Worm (Caenorhabditis elegans) whole organism, dauer: ENCODE data around the gene col-121.

Experiments used
- unc-62 ChIP-seq: sonication (generic microtip); optimal IDR thresholded peaks from 2 replicates; lab custom pipeline; 2017; ENCODE audit warnings: missing biosample characterization, missing genetic modification reagents, missing genetic modification characterization

The col-121 gene

DNA sequence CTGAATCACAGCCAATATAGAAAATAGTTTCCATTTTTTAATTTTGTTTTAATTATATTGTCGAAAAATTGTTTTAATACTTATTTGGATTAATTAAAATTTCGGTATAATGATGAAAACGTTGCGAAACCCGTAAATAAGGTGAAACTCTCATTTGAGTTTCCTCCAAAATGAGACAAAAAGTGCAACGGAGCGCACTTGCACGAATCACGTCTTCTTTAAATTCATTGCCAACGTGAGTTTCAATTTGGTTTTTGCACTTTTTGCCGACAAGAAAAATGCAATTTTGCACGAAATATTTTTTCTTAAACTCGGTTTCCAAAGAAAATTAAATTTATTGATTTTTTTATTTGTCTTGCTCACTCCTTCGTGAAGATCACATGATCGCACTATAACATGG, 10.0 kb downstream of the col-121 start, which contains the start of gene daf-15:
TSS of gene daf-15 (plus strand) at position 171 of the 400 bp plus-strand sequence.
- TF ChIP-seq unc-62 (GFP tag; lab: Kevin White, UChicago), result no peak

DNA sequence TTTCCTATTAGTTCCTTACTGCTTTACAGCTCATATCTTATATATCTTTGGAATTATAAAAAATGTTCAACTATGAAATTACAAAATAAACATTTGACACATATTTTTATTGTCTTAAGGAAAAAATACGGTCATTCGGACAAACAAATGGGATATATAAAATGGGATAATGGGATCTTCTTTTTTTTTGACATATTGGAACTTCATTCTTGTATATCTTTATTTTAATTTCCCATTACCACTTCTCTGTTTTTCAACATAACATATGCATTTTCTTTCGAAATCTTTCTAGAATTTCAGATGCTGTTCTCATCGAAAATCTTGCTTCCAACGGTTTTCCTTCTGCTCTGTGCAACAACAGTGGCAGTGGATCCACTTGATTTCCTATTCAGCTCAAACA, 11.2 kb downstream of the col-121 start, which contains the start of gene C10C5.7:
TSS of gene C10C5.7 (plus strand) at position 301 of the 400 bp plus-strand sequence.
- TF ChIP-seq unc-62 (GFP tag; lab: Kevin White, UChicago), result no peak

DNA sequence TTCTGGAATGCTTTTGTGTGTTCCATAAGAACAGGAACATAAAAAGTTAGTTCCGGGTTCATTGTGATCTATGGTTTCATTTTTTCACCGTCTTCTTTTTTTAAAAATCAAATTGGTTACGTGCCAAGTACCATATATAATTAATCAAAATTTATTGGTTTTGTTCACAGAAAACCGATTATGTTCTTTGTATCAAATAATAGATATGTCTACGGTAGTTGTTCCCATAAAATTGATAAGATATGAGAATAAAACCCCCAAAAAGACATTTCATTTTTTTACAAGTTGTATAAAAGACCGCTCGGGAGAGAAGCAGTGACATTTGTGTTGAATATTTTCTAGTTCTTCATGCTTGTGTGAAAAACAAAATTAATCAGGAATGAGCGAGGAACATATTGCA, 14.9 kb downstream of the col-121 start, which contains the start of gene C10C5.5:
TSS of gene C10C5.5 (plus strand) at position 301 of the 400 bp plus-strand sequence.
- no peak for TF ChIP-seq unc-62 (GFP tag; lab: Kevin White, UChicago)

DNA sequence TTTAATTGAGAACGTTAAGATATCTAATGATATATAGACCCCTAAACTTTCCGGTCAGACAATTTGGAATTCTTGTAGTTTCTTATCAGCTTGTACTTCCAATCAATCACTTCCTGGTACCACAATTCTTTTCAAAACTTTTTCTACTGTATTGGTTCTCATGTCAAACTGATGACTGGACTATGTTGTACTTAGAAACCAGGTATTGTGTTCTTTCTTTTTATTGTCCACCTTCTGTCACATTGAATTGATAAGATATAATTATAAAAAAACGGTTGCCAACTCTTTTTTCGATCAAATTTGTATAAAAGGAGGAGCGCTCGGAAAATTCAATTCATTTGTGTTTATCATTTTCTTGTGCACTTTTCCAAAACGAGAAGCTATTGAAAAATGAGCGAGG, 17.7 kb downstream of the col-121 start, which contains the start of gene C10C5.4:
TSS of gene C10C5.4 (plus strand) at position 281 of the 400 bp plus-strand sequence.
- no peak for TF ChIP-seq unc-62 (GFP tag; lab: Kevin White, UChicago)

DNA sequence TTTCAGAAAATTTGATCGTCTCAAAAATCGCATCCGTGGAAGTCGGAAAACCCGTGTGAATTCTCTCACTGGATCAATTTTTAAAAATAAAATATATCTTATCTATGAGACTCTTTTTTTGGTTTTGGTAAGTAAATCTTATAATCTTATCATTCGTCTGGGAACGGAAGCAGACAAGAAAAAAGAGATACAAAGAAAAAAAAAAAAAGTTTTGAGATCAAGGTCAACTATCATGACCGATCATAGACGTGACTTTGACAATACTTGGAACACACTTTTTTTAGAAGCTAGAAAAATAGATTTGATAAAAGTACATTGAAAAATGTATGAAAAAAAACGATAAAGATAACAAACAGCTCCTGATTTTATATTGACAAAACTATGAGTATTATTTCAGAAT, 19.5 kb downstream of the col-121 start:
- no peak for TF ChIP-seq unc-62 (GFP tag; lab: Kevin White, UChicago)

DNA sequence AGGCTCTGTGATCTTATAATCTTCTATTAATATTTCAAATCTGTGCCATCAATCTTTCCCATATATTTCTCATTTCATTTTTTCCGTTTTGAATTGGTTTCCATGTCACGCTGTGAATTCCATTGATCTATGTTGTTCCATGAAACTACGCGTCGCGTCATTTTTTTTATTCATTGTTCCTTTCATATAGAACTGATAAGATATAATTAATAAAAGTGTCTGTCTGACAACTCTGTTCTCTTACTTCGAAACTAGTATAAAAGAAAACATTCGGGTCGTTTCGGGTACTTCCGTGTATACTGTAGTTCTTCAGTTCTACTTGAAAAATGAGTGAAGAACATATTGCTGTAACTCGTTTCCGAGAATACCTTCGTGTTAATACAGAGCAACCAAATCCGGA, 21.5 kb downstream of the col-121 start, which contains the start of gene C10C5.3:
TSS of gene C10C5.3 (plus strand) at position 301 of the 400 bp plus-strand sequence.
- no peak for TF ChIP-seq unc-62 (GFP tag; lab: Kevin White, UChicago)

DNA sequence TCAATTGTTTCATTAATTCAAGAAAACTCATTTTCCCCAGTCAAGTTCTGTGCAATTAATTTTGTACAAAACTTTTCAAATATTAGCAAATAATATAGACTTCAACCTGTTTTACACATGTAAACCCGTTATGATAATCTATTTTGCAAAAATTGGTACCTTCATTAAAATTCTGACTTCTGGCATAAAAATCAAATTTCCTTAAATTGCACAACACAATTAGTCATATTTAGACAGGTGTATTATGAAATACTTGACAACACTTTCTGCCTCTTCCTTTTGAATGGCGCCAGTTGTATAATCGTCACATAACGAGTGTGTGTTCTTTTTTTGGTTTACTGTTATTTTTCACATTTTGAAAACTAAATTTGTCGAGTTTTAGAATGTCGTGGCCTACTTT, 24.9 kb downstream of the col-121 start, which contains the start of gene fbxc-58:
TSS of gene fbxc-58 (plus strand) at position 383 of the 400 bp plus-strand sequence.
- no peak for TF ChIP-seq unc-62 (GFP tag; lab: Kevin White, UChicago)

DNA sequence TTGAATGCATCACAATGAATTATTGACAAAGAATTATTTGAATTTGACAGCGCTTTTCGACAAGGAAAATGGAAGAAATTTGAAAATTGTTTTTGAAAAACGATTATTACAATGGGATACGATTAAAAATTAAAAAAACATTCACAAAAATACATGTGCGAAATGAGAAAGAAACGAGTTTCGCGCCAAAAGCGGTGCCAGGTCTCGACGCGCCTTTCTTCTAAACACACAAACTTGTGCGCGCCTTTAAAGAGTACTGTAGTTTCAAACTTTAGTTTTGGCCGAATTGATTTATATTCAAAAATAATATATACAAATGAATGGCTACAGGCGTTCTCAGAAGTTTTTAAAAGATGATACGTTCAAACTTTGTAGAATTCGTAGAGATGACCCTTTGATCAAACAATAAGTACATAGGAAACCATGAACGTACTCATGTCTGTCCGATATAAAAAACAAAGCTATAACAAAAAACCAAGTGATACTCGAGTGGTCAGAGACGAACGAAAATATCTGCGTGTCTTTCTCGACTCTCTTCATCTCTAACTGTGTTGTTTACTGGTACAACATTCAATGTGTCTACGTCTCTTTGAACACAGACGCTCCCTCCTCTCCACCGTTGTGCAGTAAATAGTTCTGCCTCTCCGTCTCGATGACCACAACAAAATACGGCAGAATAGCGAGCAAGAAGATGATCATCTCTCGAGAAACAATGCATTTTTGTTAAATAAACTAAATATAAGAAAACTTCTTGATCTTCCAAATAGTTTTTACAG, 28.0 kb downstream of the col-121 start:
- no peak for TF ChIP-seq unc-62 (GFP tag; lab: Kevin White, UChicago)

DNA sequence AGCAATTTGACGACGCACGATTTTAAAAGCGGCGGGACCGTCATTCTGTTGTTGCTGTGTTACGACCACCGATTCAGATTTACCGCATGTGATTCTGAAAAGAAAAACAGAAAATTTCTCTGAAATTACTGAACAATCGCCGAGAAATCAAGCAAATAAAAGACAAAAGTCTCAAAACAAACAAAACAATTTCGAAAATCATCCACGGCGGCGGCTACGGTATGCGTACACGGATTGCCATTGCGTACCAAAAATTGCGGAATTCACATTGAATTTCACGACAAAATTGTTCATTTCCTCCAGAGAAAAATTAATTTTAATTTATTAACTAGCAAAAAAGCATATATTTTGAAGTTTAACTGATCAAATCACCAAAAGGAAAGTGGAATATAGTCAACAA, 29.6 kb downstream of the col-121 start, which contains the start of gene pezo-1:
TSS of gene pezo-1 (minus strand) at position 101 of the 400 bp plus-strand sequence.
- no peak for TF ChIP-seq unc-62 (GFP tag; lab: Kevin White, UChicago)

DNA sequence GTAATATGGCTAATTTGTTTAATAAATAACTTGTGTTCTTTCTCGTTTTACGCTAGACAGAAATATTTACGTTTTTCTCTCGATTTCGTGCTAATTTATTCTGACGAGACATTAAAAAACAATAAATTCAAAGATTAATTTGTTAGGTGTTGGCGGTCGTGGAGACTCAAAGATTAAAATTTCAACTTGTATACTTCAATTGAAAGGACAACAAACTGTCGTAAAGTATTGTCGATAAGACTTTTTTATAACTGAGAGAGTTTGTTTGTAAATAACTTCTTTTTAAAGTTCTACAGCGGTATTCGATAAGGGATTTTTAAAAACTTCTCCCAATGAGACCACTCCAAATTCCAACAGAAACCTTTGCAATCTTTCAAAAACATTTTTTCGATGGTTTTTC, 42.3 kb downstream of the col-121 start:
- no peak for TF ChIP-seq unc-62 (GFP tag; lab: Kevin White, UChicago)
